Fruit fly (Drosophila melanogaster): ENCODE data around the gene Neos.
A peak's percentile ranks its signal among the peaks of the same experiment; 100 is the strongest.

Gene Neos

DNA sequence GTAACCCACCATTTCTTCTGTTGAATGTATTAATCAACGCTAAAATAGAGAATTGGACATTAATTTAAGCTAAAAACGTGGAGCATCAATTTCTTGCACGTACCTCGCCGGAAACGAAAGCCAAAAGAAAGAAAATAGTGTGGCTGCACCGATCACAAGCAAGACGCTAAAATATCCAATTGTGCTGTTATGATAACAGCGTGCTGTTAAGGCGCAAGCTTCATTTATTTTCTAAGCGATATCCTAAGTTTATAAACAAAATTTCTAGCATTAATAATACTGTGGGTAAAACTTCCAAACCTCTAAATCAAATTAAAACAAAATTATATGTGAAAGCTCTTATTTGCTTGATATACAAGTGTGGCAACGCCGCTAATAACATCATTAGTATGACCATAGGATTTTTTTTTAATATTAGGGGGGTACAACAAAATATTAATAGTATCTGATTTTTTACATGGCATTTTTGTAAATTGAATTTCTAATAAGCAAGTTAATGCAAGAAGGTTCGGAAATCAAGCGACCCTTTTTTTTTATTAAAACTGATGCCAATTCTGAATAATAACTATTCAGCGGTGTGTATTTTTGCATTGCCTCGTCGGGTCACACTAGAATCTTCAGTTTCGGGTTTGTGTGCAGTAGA lies at the start of gene Neos, which contains the start of gene RpL18 (continued):
- TF ChIP-seq Mes4 (GFP tag; optimal IDR thresholded peaks at IDR 0.05) (peak; percentile 83), PHDP (tag; optimal IDR thresholded peaks at IDR 0.05) (peak; percentile 73), B-H2 (GFP tag; optimal IDR thresholded peaks at IDR 0.05) (peak; percentile 78), CG6175 (GFP tag; IDR thresholded peaks at IDR 0.05) (no peak), CG4617 (GFP tag; optimal IDR thresholded peaks at IDR 0.05; ENCODE audit: borderline replicate concordance) (peak; percentile 41), lola (GFP tag; optimal IDR thresholded peaks at IDR 0.05) (peak in 1 of 3 experiments; percentile 50), Lhr (GFP tag; optimal IDR thresholded peaks at IDR 0.05) (peak; percentile 76), ro (GFP tag; IDR thresholded peaks at IDR 0.05) (no peak), CG14050 (GFP tag; IDR thresholded peaks at IDR 0.05) (peak; percentile 25; the same call in 1 of the 3 replicates), CG17802 (tag; optimal IDR thresholded peaks at IDR 0.05) (peak; percentile 37), cwo (GFP tag; optimal IDR thresholded peaks at IDR 0.05) (peak; percentile 23), CG7987 (GFP tag; optimal IDR thresholded peaks at IDR 0.05) (peak; percentile 91), CG9797 (GFP tag; optimal IDR thresholded peaks at IDR 0.05) (peak; percentile 85), peb (GFP tag; IDR thresholded peaks at IDR 0.05) (no peak), Bteb2 (GFP tag; optimal IDR thresholded peaks at IDR 0.05) (peak; percentile 48), Myb (GFP tag; optimal IDR thresholded peaks at IDR 0.05) (peak; percentile 36), CG12744 (GFP tag; optimal IDR thresholded peaks at IDR 0.05) (peak; percentile 51), ase (GFP tag; IDR thresholded peaks at IDR 0.05) (no peak), hbn (GFP tag; IDR thresholded peaks at IDR 0.05; ENCODE audit: partially characterized antibody) (no peak), Dref (GFP tag; IDR thresholded peaks at IDR 0.05) (no peak), Meics (GFP tag; optimal IDR thresholded peaks at IDR 0.05) (peak; percentile 86), Poxn (GFP tag; IDR thresholded peaks at IDR 0.05) (no peak; the same call in 1 of the 2 replicates), CG11093 (GFP tag; IDR thresholded peaks at IDR 0.05) (no peak), Deaf1 (tag; optimal IDR thresholded peaks at IDR 0.05) (no peak), crol (GFP tag; IDR thresholded peaks at IDR 0.05) (no peak), fd64A (GFP tag; optimal IDR thresholded peaks at IDR 0.05) (peak; percentile 72), run (tag; optimal IDR thresholded peaks at IDR 0.05) (peak; percentile 45), CG11247 (GFP tag; IDR thresholded peaks at IDR 0.05) (peak; percentile 39; the same call in 1 of the 2 replicates), CG15269 (tag; optimal IDR thresholded peaks at IDR 0.05) (peak; percentile 63), CG3847 (GFP tag; IDR thresholded peaks at IDR 0.05) (peak; percentile 45; the same call in 1 of the 2 replicates), Sox100B (GFP tag; optimal IDR thresholded peaks at IDR 0.05) (peak; percentile 79), klu (GFP tag; IDR thresholded peaks at IDR 0.05) (peak; percentile 49; the same call in 1 of the 2 replicates), Atf3 (GFP tag; optimal IDR thresholded peaks at IDR 0.05) (peak; percentile 5), CG17385 (GFP tag; optimal IDR thresholded peaks at IDR 0.05) (peak; percentile 79), bab2 (GFP tag; optimal IDR thresholded peaks at IDR 0.05) (peak; percentile 54), ewg (GFP tag; optimal IDR thresholded peaks at IDR 0.05) (peak; percentile 42), ken (GFP tag; IDR thresholded peaks at IDR 0.05) (0 out of 3 replicates have a peak, but pooled peaks have one; percentile 26), CG13775 (GFP tag; optimal IDR thresholded peaks at IDR 0.05) (peak; percentile 89)

dm6 chr3L:7234212-7234611 lies 7.2 kb upstream of the Neos start, which contains the start of gene CG14826:
Gene CG14826, plus strand, starts transcription at chr3L:7234512.
- TF ChIP-seq kni (GFP tag; optimal IDR thresholded peaks at IDR 0.05) (no peak), CG17328 (GFP tag; IDR thresholded peaks at IDR 0.05) (no peak), esg (GFP tag; conservative IDR thresholded peaks at IDR 0.05) (no peak), CG18619 (GFP tag; optimal IDR thresholded peaks at IDR 0.05) (no peak), repo (GFP tag; optimal IDR thresholded peaks at IDR 0.05) (no peak), CG6175 (GFP tag; IDR thresholded peaks at IDR 0.05) (no peak), br (optimal IDR thresholded peaks at IDR 0.05) (no peak), CG7745 (tag; optimal IDR thresholded peaks at IDR 0.05) (no peak), phol (tag; optimal IDR thresholded peaks at IDR 0.05) (no peak)

Measured in whole organism, embryonic.